Fruit fly (Drosophila melanogaster) Kc167 (cell line): ENCODE results near the gene CG9784.

ENCODE experiments used
- insv ChIP-seq: fragments of >200 bp; optimal IDR thresholded peaks from 3 replicates; lab custom pipeline; 2018; ENCODE audit warnings: missing external identifiers
- psq ChIP-seq: fragments of >200 bp; optimal IDR thresholded peaks from 2 replicates; lab custom pipeline; 2017; ENCODE audit warnings: missing external identifiers
- ttk ChIP-seq: sonication (Bioruptor generic); optimal IDR thresholded peaks from 2 replicates; lab custom pipeline; 2017; ENCODE audit warnings: missing external identifiers

DNA sequence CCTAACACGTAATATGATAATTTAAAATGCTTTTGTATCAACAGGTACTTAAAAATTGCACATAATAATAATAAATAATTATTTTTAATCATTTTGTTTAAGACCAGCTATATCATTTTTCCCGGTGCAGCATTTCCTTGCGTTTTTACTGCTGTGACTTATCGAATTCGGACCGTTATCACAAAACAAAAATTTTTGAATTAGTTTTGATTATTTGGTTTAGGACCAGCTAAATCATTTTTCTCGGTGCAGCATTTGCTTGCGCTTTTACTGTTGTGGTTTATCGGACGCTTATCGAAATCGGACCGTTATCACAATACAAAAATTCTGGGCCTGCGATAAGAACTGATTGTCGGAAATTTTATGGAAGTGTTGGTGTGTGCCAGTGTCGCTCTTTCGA, 46.4 kb downstream of the CG9784 start:
- TF ChIP-seq psq (lab: Kevin White, UChicago) (no peak), ttk (lab: Kevin White, UChicago) (no peak), insv (lab: Kevin White, UChicago) (no peak)
